Fruit fly (Drosophila melanogaster) whole organism, wandering third instar larva: ENCODE results near the gene Art4.
A peak's percentile ranks its signal among the peaks of the same experiment; 100 is the strongest.

Experiments
- CG9705 ChIP-seq: fragments of 200-800 bp; sonication (Bioruptor generic); optimal IDR thresholded peaks from 2 replicates; lab custom pipeline; 2018; ENCODE audit warnings: missing biosample characterization, mild to moderate bottlenecking, missing genetic modification characterization
- HLH106 ChIP-seq: fragments of 200-800 bp; optimal IDR thresholded peaks from 3 replicates; lab custom pipeline; 2019; ENCODE audit warnings: missing biosample characterization, mild to moderate bottlenecking, missing genetic modification characterization, moderate library complexity
- Hr78 ChIP-seq: fragments of >200 bp; optimal IDR thresholded peaks from 2 replicates; lab custom pipeline; 2017; ENCODE audit warnings: missing biosample characterization, missing genetic modification characterization
- Myc ChIP-seq: fragments of >200 bp; optimal IDR thresholded peaks from 2 replicates; lab custom pipeline; 2017
- N ChIP-seq: fragments of >200 bp; optimal IDR thresholded peaks from 2 replicates; lab custom pipeline; 2018; ENCODE audit warnings: missing biosample characterization, missing external identifiers, missing genetic modification characterization
- OdsH ChIP-seq: fragments of 200-800 bp; sonication (Bioruptor generic); optimal IDR thresholded peaks from 2 replicates; lab custom pipeline; 2016; ENCODE audit warnings: missing biosample characterization, mild to moderate bottlenecking, missing genetic modification characterization
- ey ChIP-seq: fragments of 200-800 bp; sonication (Bioruptor generic); optimal IDR thresholded peaks from 2 replicates; lab custom pipeline; 2016; ENCODE audit warnings: missing biosample characterization, missing genetic modification characterization
- fru ChIP-seq: fragments of 200-800 bp; sonication (Bioruptor generic); optimal IDR thresholded peaks from 3 replicates; lab custom pipeline; 2016; ENCODE audit warnings: missing biosample characterization, mild to moderate bottlenecking, missing genetic modification characterization
- lola ChIP-seq: fragments of >200 bp; optimal IDR thresholded peaks from 2 replicates; lab custom pipeline; 2017; ENCODE audit warnings: missing biosample characterization, missing genetic modification characterization
- rgr ChIP-seq: fragments of 200-800 bp; sonication (Bioruptor generic); optimal IDR thresholded peaks from 3 replicates; lab custom pipeline; 2016; ENCODE audit warnings: missing biosample characterization, mild to moderate bottlenecking, missing genetic modification characterization
- sage ChIP-seq: fragments of 200-800 bp; sonication (Bioruptor generic); optimal IDR thresholded peaks from 2 replicates; lab custom pipeline; 2016; ENCODE audit warnings: missing biosample characterization, mild to moderate bottlenecking, missing genetic modification characterization
- usp ChIP-seq: fragments of >200 bp; optimal IDR thresholded peaks from 2 replicates; lab custom pipeline; 2017; ENCODE audit warnings: missing biosample characterization, missing genetic modification characterization

DNA sequence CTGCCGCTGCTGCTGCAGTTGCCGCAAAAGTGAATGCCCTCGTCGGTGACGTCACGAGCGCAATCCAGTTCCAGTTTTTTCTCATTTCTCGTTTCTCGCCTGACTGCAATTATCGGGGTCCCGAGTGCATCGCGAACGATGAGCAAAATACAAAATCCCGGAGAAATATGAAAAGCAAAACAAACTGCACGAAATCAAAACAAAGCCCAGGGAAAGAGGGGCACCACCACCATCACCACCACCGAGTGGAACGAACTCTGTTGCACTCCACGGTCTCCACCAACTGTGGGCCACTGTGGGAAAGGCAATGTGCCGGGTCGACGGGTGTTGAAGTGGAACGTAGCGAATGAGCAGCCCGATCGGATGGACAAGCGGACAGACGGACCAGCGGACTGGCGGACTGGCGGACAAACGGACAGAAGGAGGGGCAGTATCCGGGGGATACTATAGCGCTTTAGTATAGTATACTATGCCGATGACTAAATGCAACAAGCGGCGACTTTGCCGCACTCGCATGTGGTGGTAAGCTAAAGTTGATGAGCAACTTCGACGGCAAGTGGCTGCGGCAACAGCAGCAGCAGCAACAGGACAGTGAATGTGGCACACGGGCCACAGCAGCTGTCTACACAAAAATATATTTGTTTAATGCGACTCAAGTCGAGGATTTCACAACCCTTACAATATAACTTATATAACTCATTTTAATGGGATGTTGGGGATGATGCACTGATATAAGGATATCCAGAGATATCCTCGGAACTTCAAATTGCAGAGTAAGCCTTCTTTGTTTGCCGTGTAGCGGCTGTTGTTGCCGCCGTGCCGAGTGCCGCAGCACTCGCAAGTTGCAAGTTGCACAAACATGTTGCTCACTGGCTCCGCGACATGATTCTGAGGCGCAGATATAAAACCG lies 24.4 kb downstream of the Art4 start:
- peak; percentile 76 for TF ChIP-seq ey (GFP tag; lab: Kevin White, UChicago)
- peak; percentile 77 for TF ChIP-seq fru
- no peak for TF ChIP-seq sage
- no peak for TF ChIP-seq usp (GFP tag; lab: Kevin White, UChicago)
- TF ChIP-seq Hr78 (GFP tag; lab: Kevin White, UChicago) = no peak
- peak; percentile 71 for TF ChIP-seq OdsH (GFP tag; lab: Kevin White, UChicago)
- TF ChIP-seq CG9705 = no peak
- no peak for TF ChIP-seq N
- peak; percentile 32 for TF ChIP-seq HLH106 (tag; lab: Kevin White, UChicago)
- peak; percentile 64 for TF ChIP-seq rgr (GFP tag; lab: Kevin White, UChicago)
- TF ChIP-seq lola (GFP tag; lab: Kevin White, UChicago) = no peak
- TF ChIP-seq Myc = no peak
